Fruit fly (Drosophila melanogaster) whole organism, embryonic: Measurements from ENCODE around the gene CG15330.

Experiments used
- Abd-B ChIP-seq: fragments of 200-800 bp; sonication (Bioruptor generic); optimal IDR thresholded peaks from 2 replicates; lab custom pipeline; 2018; ENCODE audit warnings: missing biosample characterization, mild to moderate bottlenecking, missing genetic modification characterization, moderate library complexity
- Asciz ChIP-seq: fragments of 200-800 bp; sonication (Bioruptor generic); optimal IDR thresholded peaks from 2 replicates; lab custom pipeline; 2017; ENCODE audit warnings: missing biosample characterization, mild to moderate bottlenecking, missing genetic modification characterization, missing genetic modification reagents
- Bdp1 ChIP-seq: fragments of 200-800 bp; sonication (Bioruptor generic); optimal IDR thresholded peaks from 3 replicates; lab custom pipeline; 2016; ENCODE audit warnings: missing biosample characterization, missing genetic modification characterization
- Blimp-1 ChIP-seq: fragments of 200-800 bp; sonication (Bioruptor generic); optimal IDR thresholded peaks from 3 replicates; lab custom pipeline; 2018; ENCODE audit warnings: missing biosample characterization, missing genetic modification characterization, mild to moderate bottlenecking, moderate library complexity, missing genetic modification reagents
- CG1024 ChIP-seq: fragments of 200-800 bp; sonication (Bioruptor generic); IDR thresholded peaks from 2 replicates; pipeline ENCODE4 v1.3.6; 2022; ENCODE audit warnings: missing biosample characterization, missing genetic modification characterization
- CG10543 ChIP-seq: fragments of 200-800 bp; sonication (Bioruptor generic); optimal IDR thresholded peaks from 3 replicates; lab custom pipeline; 2017; ENCODE audit warnings: missing biosample characterization, mild to moderate bottlenecking, missing genetic modification characterization, moderate library complexity
- CG11093 ChIP-seq: fragments of 200-800 bp; sonication (Bioruptor generic); IDR thresholded peaks from 3 replicates; pipeline ENCODE4 v1.3.6; 2022; ENCODE audit warnings: missing biosample characterization, missing genetic modification characterization
- CG15011 ChIP-seq: fragments of 200-800 bp; sonication (Bioruptor generic); optimal IDR thresholded peaks from 3 replicates; lab custom pipeline; 2018; ENCODE audit warnings: missing biosample characterization, mild to moderate bottlenecking, missing genetic modification characterization
- CG17385 ChIP-seq: fragments of 200-800 bp; sonication (Bioruptor generic); optimal IDR thresholded peaks from 3 replicates; lab custom pipeline; 2018; ENCODE audit warnings: missing biosample characterization, mild to moderate bottlenecking, missing genetic modification characterization
- CG18764 ChIP-seq: fragments of 200-800 bp; sonication (Bioruptor generic); optimal IDR thresholded peaks from 3 replicates; lab custom pipeline; 2016; ENCODE audit warnings: missing biosample characterization, missing genetic modification characterization
- CG3065 ChIP-seq: fragments of 200-800 bp; sonication (Bioruptor generic); optimal IDR thresholded peaks from 2 replicates; lab custom pipeline; 2016; ENCODE audit warnings: missing biosample characterization, missing genetic modification characterization
- CG33213 ChIP-seq: fragments of 200-800 bp; sonication (Bioruptor generic); optimal IDR thresholded peaks from 3 replicates; lab custom pipeline; 2016; ENCODE audit warnings: missing biosample characterization, missing genetic modification characterization
- CG43689 ChIP-seq: fragments of 200-800 bp; sonication (Bioruptor generic); IDR thresholded peaks from 2 replicates; pipeline ENCODE4 v1.3.6; 2022; ENCODE audit warnings: missing biosample characterization, missing genetic modification characterization
- CG8290 ChIP-seq, 3 experiments: fragments of 200-800 bp; sonication (Bioruptor generic); optimal IDR thresholded peaks; 2 replicates each; lab custom pipeline; 2016 to 2019; ENCODE audit warnings: missing biosample characterization in 3 of 3, missing genetic modification characterization in 3 of 3, mild to moderate bottlenecking in 2 of 3, moderate library complexity in 1 of 3
- Dfd ChIP-seq, 2 experiments: fragments of >200 bp; optimal IDR thresholded peaks; 2 replicates each; lab custom pipeline; 2017; ENCODE audit warnings: missing biosample characterization in 2 of 2, missing genetic modification characterization in 2 of 2
- Doc3 ChIP-seq: fragments of 200-800 bp; sonication (Bioruptor generic); IDR thresholded peaks from 3 replicates; pipeline ENCODE4 v1.3.6; 2022; ENCODE audit warnings: missing biosample characterization, missing genetic modification characterization; ENCODE audit not compliant: partially characterized antibody
- Eip74EF ChIP-seq, 2 experiments: fragments of 200-800 bp in 1 of 2; fragments of >200 bp in 1 of 2; sonication (Bioruptor generic) in 1 of 2; optimal IDR thresholded peaks; 2 replicates each; lab custom pipeline; 2017 to 2019; ENCODE audit warnings: missing biosample characterization in 2 of 2, missing genetic modification characterization in 2 of 2, mild to moderate bottlenecking in 1 of 2, moderate library complexity in 1 of 2
- Oli ChIP-seq: fragments of 200-800 bp; sonication (Bioruptor generic); optimal IDR thresholded peaks from 2 replicates; lab custom pipeline; 2018; ENCODE audit warnings: missing biosample characterization, mild to moderate bottlenecking, missing genetic modification characterization, moderate library complexity
- Pdp1 ChIP-seq, 2 experiments: fragments of 200-800 bp; sonication (Bioruptor generic); optimal IDR thresholded peaks; 3 replicates each; lab custom pipeline; 2016; ENCODE audit warnings: missing biosample characterization in 2 of 2, missing genetic modification characterization in 2 of 2, mild to moderate bottlenecking in 1 of 2, moderate library complexity in 1 of 2
- Rfx ChIP-seq: fragments of 200-800 bp; sonication (Bioruptor generic); IDR thresholded peaks from 2 replicates; pipeline ENCODE4 v1.3.6; 2022; ENCODE audit warnings: missing biosample characterization, missing genetic modification characterization
- Side ChIP-seq: fragments of 200-800 bp; sonication (Bioruptor generic); optimal IDR thresholded peaks from 2 replicates; lab custom pipeline; 2016; ENCODE audit warnings: missing biosample characterization, missing genetic modification characterization
- Six4 ChIP-seq: fragments of 200-800 bp; sonication (Bioruptor generic); optimal IDR thresholded peaks from 2 replicates; lab custom pipeline; 2016; ENCODE audit warnings: missing biosample characterization, missing genetic modification characterization
- Sox102F ChIP-seq: fragments of 200-800 bp; sonication (Bioruptor generic); optimal IDR thresholded peaks from 2 replicates; lab custom pipeline; 2018; ENCODE audit warnings: missing biosample characterization, mild to moderate bottlenecking, missing genetic modification characterization, moderate library complexity
- Sry-δ ChIP-seq: fragments of 200-800 bp; sonication (Bioruptor generic); optimal IDR thresholded peaks from 2 replicates; lab custom pipeline; 2016; ENCODE audit warnings: missing biosample characterization, missing genetic modification characterization
- TFAM ChIP-seq: fragments of 200-800 bp; sonication (Bioruptor generic); optimal IDR thresholded peaks from 2 replicates; lab custom pipeline; 2017; ENCODE audit warnings: missing biosample characterization, missing genetic modification characterization, inconsistent platforms
- Trl ChIP-seq, 3 experiments: fragments of >200 bp in 2 of 3; fragments of 200-800 bp in 1 of 3; sonication (Bioruptor generic) in 1 of 3; optimal IDR thresholded peaks; 2 replicates in 1 of 3; 3 replicates in 2 of 3; lab custom pipeline; 2016 to 2017; ENCODE audit warnings: missing biosample characterization in 1 of 3, missing genetic modification characterization in 1 of 3
- bowl ChIP-seq: fragments of 200-800 bp; sonication (Bioruptor generic); IDR thresholded peaks from 2 replicates; pipeline ENCODE4 v1.3.6; 2022; ENCODE audit warnings: missing biosample characterization, missing genetic modification characterization
- btn ChIP-seq: fragments of 200-800 bp; sonication (Bioruptor generic); optimal IDR thresholded peaks from 2 replicates; lab custom pipeline; 2016; ENCODE audit warnings: missing biosample characterization, missing genetic modification characterization
- crol ChIP-seq: fragments of 200-800 bp; sonication (Bioruptor generic); IDR thresholded peaks from 2 replicates; pipeline ENCODE4 v1.3.6; 2022; ENCODE audit warnings: missing biosample characterization, missing genetic modification characterization
- fd102C ChIP-seq: fragments of 200-800 bp; sonication (Bioruptor generic); optimal IDR thresholded peaks from 2 replicates; lab custom pipeline; 2018; ENCODE audit warnings: missing biosample characterization, mild to moderate bottlenecking, missing genetic modification characterization, moderate library complexity
- gcm2 ChIP-seq: fragments of 200-800 bp; sonication (Bioruptor generic); optimal IDR thresholded peaks from 2 replicates; lab custom pipeline; 2016; ENCODE audit warnings: missing biosample characterization, missing genetic modification characterization
- insv ChIP-seq, 2 experiments: fragments of 200-800 bp; sonication (Bioruptor generic); optimal IDR thresholded peaks; 3 replicates each; lab custom pipeline; 2016 to 2018; ENCODE audit warnings: missing biosample characterization in 2 of 2, missing genetic modification characterization in 2 of 2
- kni ChIP-seq: fragments of 200-800 bp; sonication (Bioruptor generic); optimal IDR thresholded peaks from 3 replicates; lab custom pipeline; 2017; ENCODE audit warnings: mild to moderate bottlenecking, missing biosample characterization, missing genetic modification reagents, missing genetic modification characterization
- nmo ChIP-seq: fragments of 200-800 bp; sonication (Bioruptor generic); optimal IDR thresholded peaks from 2 replicates; lab custom pipeline; 2018; ENCODE audit warnings: missing biosample characterization, mild to moderate bottlenecking, missing genetic modification characterization, moderate library complexity
- nom ChIP-seq: fragments of 200-800 bp; sonication (Bioruptor generic); optimal IDR thresholded peaks from 2 replicates; lab custom pipeline; 2017; ENCODE audit warnings: missing biosample characterization, missing genetic modification characterization, mild to moderate bottlenecking, moderate library complexity, missing genetic modification reagents
- oc ChIP-seq: fragments of 200-800 bp; sonication (Bioruptor generic); optimal IDR thresholded peaks from 2 replicates; lab custom pipeline; 2018; ENCODE audit warnings: missing biosample characterization, mild to moderate bottlenecking, missing genetic modification characterization, moderate library complexity
- prd ChIP-seq, 3 experiments: fragments of >200 bp in 2 of 3; fragments of 200-800 bp in 1 of 3; sonication (Bioruptor generic) in 1 of 3; optimal IDR thresholded peaks in 2 of 3; IDR thresholded peaks in 1 of 3; 2 replicates in 2 of 3; 3 replicates in 1 of 3; pipeline versions ENCODE4 v1.3.6 to Lab custom; 2017 to 2022; ENCODE audit warnings: missing biosample characterization in 1 of 3, missing genetic modification characterization in 1 of 3
- pzg ChIP-seq: fragments of 200-800 bp; sonication (Bioruptor generic); optimal IDR thresholded peaks from 3 replicates; lab custom pipeline; 2018; ENCODE audit warnings: missing biosample characterization, mild to moderate bottlenecking, missing genetic modification characterization, moderate library complexity
- ro ChIP-seq: fragments of 200-800 bp; sonication (Bioruptor generic); IDR thresholded peaks from 2 replicates; pipeline ENCODE4 v1.3.6; 2022; ENCODE audit warnings: missing biosample characterization, missing genetic modification characterization
- shn ChIP-seq: fragments of 200-800 bp; sonication (Bioruptor generic); optimal IDR thresholded peaks from 3 replicates; lab custom pipeline; 2016; ENCODE audit warnings: missing biosample characterization, missing genetic modification characterization
- sr ChIP-seq: fragments of 200-800 bp; sonication (Bioruptor generic); IDR thresholded peaks from 3 replicates; pipeline ENCODE4 v1.3.6; 2022; ENCODE audit warnings: missing biosample characterization, missing genetic modification characterization
- trh ChIP-seq: fragments of 200-800 bp; sonication (Bioruptor generic); optimal IDR thresholded peaks from 2 replicates; lab custom pipeline; 2016; ENCODE audit warnings: missing biosample characterization, missing genetic modification characterization
- vvl ChIP-seq: fragments of 200-800 bp; sonication (Bioruptor generic); IDR thresholded peaks from 2 replicates; pipeline ENCODE4 v1.3.6; 2022; ENCODE audit warnings: missing biosample characterization, missing genetic modification characterization

The CG15330 gene

DNA sequence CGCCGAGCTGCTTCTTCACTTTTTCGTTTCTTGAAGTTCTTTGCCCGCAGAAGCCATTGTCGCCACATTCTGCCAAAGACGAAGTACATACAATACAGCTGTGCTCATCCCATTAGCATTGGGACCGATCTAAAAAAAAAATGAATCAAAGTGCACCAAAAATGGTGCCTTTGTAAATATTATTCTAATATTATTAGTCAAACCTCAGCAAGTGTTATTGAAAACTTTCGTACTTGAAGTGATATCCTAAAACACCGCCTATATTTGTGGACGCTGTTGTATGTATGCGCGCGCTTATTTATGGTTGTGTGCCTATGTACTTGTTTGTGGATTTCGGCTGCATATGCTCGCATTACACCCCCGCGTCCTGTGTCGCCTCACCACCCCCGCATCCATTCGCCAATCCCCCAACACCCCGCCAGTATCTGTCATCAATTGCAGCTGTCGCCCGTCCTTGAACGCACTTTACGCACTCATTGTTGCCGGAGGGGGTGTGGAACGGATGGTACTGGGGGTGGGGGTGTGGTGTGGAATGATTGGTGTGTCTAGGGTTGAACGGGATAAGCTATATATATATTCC, 16.6 kb downstream of the CG15330 start (continued):
- TF ChIP-seq Trl (optimal IDR thresholded peaks at IDR 0.05; lab: Kevin White, UChicago) (no peak), Trl (GFP tag; optimal IDR thresholded peaks at IDR 0.05; lab: Kevin White, UChicago) (peak; percentile 56), Rfx (GFP tag; lab: Robert Waterston, UW) (peak; percentile 84), Abd-B (GFP tag; lab: Kevin White, UChicago) (peak; percentile 82), CG18764 (peak; percentile 66), Sry-δ (GFP tag; lab: Kevin White, UChicago) (peak; percentile 18), Six4 (peak; percentile 67), trh (GFP tag; lab: Kevin White, UChicago) (peak; percentile 62), CG15011 (GFP tag; lab: Kevin White, UChicago) (peak; percentile 74), bowl (GFP tag; lab: Robert Waterston, UW) (0 out of 2 replicates have a peak, but pooled peaks have one; percentile 43), CG8290 (GFP tag; optimal IDR thresholded peaks at IDR 0.05; lab: Kevin White, UChicago) (peak; percentile 52), CG8290 (tag; optimal IDR thresholded peaks at IDR 0.05; lab: Kevin White, UChicago) (peak in 1 of 2 experiments; percentile 84), CG10543 (peak; percentile 33), CG1024 (GFP tag; lab: Robert Waterston, UW) (peak; percentile 78), sr (GFP tag; lab: Robert Waterston, UW) (peak; percentile 59; the same call in 1 of the 3 replicates), pzg (GFP tag; lab: Kevin White, UChicago) (no peak), insv (GFP tag; optimal IDR thresholded peaks at IDR 0.05; lab: Kevin White, UChicago) (peak in 1 of 2 experiments; percentile 6), Asciz (peak; percentile 87), btn (peak; percentile 37), Dfd (GFP tag; optimal IDR thresholded peaks at IDR 0.05; lab: Kevin White, UChicago) (no peak), CG3065 (GFP tag; lab: Kevin White, UChicago) (peak; percentile 65), ro (GFP tag; lab: Robert Waterston, UW) (peak; percentile 68), CG17385 (GFP tag; lab: Kevin White, UChicago) (peak; percentile 84), CG33213 (GFP tag; lab: Kevin White, UChicago) (peak; percentile 62)

DNA sequence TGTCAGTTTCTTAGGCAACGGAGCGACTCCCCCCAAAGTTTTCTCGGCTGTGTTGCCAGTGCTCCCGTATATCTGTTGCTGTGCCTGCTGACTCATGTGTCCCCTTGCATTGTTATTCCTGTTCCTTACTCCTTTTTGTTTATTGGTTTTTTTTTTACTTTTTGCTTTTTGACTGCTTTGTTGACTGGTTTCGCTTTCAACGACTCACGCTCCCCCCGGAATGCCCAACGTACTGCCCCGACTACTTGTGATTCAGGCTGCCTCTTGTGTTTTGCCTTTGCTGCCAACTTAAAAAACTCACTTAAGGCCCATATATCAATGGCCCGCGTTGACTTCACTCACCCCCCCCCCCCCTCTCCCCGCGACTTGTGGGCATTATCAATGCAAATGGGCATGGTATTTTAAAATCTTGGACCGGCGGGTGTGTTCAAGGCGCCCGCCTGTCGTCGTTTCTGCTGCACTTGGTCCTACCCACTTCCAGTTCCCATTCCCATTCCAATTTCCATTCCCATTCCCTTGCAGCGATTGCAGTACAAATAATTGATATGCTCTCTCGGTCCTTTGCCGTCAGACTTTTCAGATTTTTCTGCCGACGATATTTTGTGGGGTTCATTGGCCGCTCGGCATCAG, 17.6 kb downstream of the CG15330 start:
- TF ChIP-seq kni (GFP tag; lab: Kevin White, UChicago) (peak; percentile 53), Blimp-1 (GFP tag; lab: Kevin White, UChicago) (peak; percentile 69), Doc3 (GFP tag; lab: Robert Waterston, UW) (no peak), crol (GFP tag; lab: Robert Waterston, UW) (peak; percentile 79), nom (GFP tag; lab: Kevin White, UChicago) (peak; percentile 86), Side (GFP tag; lab: Kevin White, UChicago) (no peak), vvl (GFP tag; lab: Robert Waterston, UW) (peak; percentile 16; the same call in 1 of the 2 replicates)

DNA sequence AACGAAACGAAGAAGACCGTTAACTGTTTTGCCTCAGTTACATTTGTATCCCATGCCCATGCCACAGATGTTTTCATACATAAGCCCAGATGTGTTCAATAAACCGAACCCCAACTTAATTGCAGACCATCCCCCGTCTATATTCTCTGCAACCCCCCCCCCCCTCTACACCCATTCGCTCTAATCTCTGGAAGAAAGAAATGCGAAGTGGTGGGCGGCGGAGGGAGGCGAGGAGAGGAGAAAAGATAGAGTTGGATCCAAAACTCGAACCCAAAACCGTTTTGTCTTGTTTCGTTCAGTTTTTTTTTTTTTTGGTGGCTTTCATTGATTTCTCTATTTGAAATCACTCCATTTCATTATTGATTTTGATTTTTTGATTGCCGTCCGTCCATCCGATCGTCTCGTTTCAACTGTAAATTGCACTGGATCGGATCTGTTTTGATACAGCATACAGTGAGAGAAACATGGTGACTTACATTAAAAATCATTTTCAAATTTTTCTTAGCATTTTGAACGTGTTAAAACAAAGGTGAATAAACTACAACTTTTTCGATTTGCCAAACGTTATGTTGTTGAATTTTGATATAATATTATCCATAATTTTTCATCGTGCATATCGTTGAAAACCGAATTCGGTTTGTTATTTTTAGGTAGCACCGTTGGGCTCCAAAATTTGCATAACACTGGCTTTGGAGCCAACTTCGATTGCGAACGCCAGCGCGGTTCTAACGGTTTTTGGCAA, 19.8 kb downstream of the CG15330 start:
- TF ChIP-seq CG43689 (GFP tag; lab: Robert Waterston, UW) (0 out of 2 replicates have a peak, but pooled peaks have one; percentile 8), nmo (GFP tag; lab: Kevin White, UChicago) (peak; percentile 49), Oli (tag; lab: Kevin White, UChicago) (peak; percentile 42), Sox102F (GFP tag; lab: Kevin White, UChicago) (peak; percentile 77), Pdp1 (GFP tag; optimal IDR thresholded peaks at IDR 0.05; lab: Kevin White, UChicago) (peak in 1 of 2 experiments; percentile 22), TFAM (GFP tag; lab: Kevin White, UChicago) (no peak), Bdp1 (GFP tag; lab: Kevin White, UChicago) (no peak), CG11093 (GFP tag; lab: Robert Waterston, UW) (no peak), gcm2 (GFP tag; lab: Kevin White, UChicago) (no peak), oc (tag; lab: Kevin White, UChicago) (peak; percentile 63), prd (optimal IDR thresholded peaks at IDR 0.05; lab: Kevin White, UChicago) (no peak), prd (GFP tag; IDR thresholded peaks at IDR 0.05; lab: Robert Waterston, UW) (peak; percentile 66; the same call in 2 of the 3 replicates), shn (no peak), Blimp-1 (GFP tag; lab: Kevin White, UChicago) (peak; percentile 60), Eip74EF (GFP tag; optimal IDR thresholded peaks at IDR 0.05; lab: Kevin White, UChicago) (peak in 1 of 2 experiments; percentile 32), fd102C (GFP tag; lab: Kevin White, UChicago) (no peak)
